Worm (Caenorhabditis elegans): Measurements from ENCODE around the gene F55C9.15.
"Not testable (repeated sequence)": the region's sequence is repeated elsewhere in the genome, so short reads cannot be mapped to it uniquely, and the experiment has no call there.

The F55C9.15 gene

DNA sequence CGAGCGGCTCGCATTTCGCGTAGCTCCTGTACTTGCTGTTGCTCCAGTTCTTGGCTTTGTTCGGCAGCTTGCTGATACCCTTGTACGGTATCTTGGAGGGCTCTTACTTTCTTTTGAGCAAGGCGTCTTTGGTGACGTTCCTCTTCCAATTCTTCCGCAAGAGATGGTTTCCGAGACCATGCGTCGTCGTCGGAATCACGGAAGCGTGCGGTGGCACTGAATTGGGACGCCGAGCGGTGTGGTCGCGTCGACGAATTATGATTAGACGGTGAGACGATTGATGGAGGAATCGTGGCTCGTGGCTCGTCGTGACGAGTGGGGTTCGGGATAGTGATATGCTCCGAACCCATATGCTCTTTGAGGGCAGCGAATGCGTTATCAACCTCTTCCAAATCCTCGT is 30.5 kb downstream of the F55C9.15 start:
- TF ChIP-seq ham-2 (GFP tag; optimal IDR thresholded peaks at IDR 0.05) (no peak), ceh-43 (GFP tag; optimal IDR thresholded peaks at IDR 0.05) (no peak), unc-39 (tag; optimal IDR thresholded peaks at IDR 0.05) (no peak), elt-1 (tag; optimal IDR thresholded peaks at IDR 0.05; ENCODE audit: borderline replicate concordance, insufficient read depth) (no peak), lin-32 (GFP tag; optimal IDR thresholded peaks at IDR 0.05) (no peak), nhr-76 (tag; optimal IDR thresholded peaks at IDR 0.05) (no peak), flh-1 (GFP tag; optimal IDR thresholded peaks at IDR 0.05) (no peak), drap-1 (GFP tag; optimal IDR thresholded peaks at IDR 0.05) (no peak), M03D4.4 (tag; optimal IDR thresholded peaks at IDR 0.05) (no peak), unc-62 (GFP tag; optimal IDR thresholded peaks at IDR 0.05) (no peak), nhr-12 (tag; optimal IDR thresholded peaks at IDR 0.05) (no peak), tbx-8 (GFP tag; optimal IDR thresholded peaks at IDR 0.05) (no peak)

DNA sequence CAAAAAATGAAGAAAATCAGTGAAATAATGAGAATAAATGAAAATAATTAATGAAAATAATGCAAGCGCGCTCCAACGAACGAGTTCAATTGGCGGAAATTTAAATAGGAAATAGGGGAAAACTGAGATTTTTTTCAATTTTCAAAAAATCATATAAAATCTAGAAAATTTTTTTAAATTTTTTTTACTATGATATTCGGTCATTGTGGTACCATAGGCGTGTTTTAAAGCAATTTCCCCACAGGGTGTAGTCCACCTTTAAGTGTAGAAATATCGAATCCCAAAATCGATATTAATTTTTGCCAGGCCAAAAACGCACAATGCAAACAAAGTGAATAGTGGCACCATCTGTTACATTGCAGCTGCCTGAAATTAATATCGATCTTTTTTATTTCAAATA is 42.7 kb downstream of the F55C9.15 start, which contains the start of gene F21D9.1:
Gene F21D9.1, plus strand, starts transcription at position 301 of the 400 bp plus-strand sequence.
- TF ChIP-seq sptf-1, lsy-2, nhr-237 (tag; optimal IDR thresholded peaks at IDR 0.05): not testable (repeated sequence)

DNA sequence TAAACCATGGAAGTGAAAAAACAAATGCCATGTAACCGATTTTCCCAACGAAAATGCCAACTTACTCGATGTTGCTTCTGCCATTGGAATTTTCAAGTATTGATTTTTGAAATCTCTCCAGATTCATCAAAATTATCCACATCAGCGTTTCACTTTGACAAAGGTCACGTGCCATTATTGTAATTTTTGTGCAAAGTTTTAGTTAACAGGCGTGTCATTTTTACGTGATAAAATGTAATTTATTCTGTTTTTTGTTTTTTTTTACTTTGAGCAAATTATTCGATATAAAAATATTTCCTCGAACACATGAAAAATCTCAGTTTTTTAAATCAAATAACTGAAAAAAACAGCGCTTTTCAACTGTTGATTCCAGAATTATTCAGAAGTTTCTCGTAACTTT is 44.5 kb downstream of the F55C9.15 start, which contains the start of gene F21D9.2:
Gene F21D9.2, minus strand, starts transcription at position 101 of the 400 bp plus-strand sequence.
- TF ChIP-seq nhr-28 (tag; optimal IDR thresholded peaks at IDR 0.05) (no peak), ceh-83 (GFP tag; optimal IDR thresholded peaks at IDR 0.05) (no peak), nhr-12 (tag; optimal IDR thresholded peaks at IDR 0.05) (no peak), elt-1 (tag; optimal IDR thresholded peaks at IDR 0.05; ENCODE audit: borderline replicate concordance, insufficient read depth) (no peak), sptf-1 (tag; optimal IDR thresholded peaks at IDR 0.05) (no peak), lin-13 (tag; optimal IDR thresholded peaks at IDR 0.05) (no peak), nhr-2 (tag; optimal IDR thresholded peaks at IDR 0.05) (no peak), tbx-8 (GFP tag; optimal IDR thresholded peaks at IDR 0.05) (no peak), M03D4.4 (tag; optimal IDR thresholded peaks at IDR 0.05) (no peak), blmp-1 (tag; optimal IDR thresholded peaks at IDR 0.05) (no peak), ham-2 (GFP tag; optimal IDR thresholded peaks at IDR 0.05) (no peak), lin-32 (GFP tag; optimal IDR thresholded peaks at IDR 0.05) (no peak), ceh-39 (tag; optimal IDR thresholded peaks at IDR 0.05) (no peak), sem-2 (GFP tag; optimal IDR thresholded peaks at IDR 0.05) (no peak), elt-3 (tag; optimal IDR thresholded peaks at IDR 0.05) (no peak)

- no peak for TF ChIP-seq M03D4.4 (tag; optimal IDR thresholded peaks at IDR 0.05)
Measured at ce11 chrV:19260686-19261085, 46.1 kb downstream of the F55C9.15 start.

- TF ChIP-seq nhr-28 (tag; optimal IDR thresholded peaks at IDR 0.05): no peak
Measured at ce11 chrV:19259403-19259802, 47.4 kb downstream of the F55C9.15 start.

DNA sequence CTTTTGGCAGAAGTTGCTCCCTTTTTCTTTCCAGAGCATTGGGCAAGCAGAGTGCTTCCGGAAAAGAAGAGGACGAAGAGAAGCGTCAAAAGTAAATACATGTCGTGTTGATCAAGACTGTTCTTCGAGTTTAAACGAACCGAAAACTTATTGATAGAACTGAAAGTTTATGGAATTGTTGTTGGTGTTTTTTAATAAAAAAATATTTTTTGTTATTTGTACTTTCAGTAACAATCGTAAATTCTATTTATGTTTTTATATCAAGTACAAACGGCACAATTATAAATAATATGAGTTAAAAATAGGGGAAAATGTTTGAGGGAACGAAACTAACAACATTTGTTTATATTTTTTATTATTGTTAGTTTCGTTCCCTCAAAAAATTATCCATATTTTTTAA is 49.2 kb downstream of the F55C9.15 start, which contains the start of gene F21D9.3:
Gene F21D9.3, minus strand, starts transcription at position 101 of the 400 bp plus-strand sequence.
- TF ChIP-seq ceh-39 (tag; optimal IDR thresholded peaks at IDR 0.05): no peak
